Worm (Caenorhabditis elegans): Measurements from ENCODE around the gene R11A8.1.
A peak's percentile ranks its signal among the peaks of the same experiment; 100 is the strongest.

R11A8.1 gene

DNA sequence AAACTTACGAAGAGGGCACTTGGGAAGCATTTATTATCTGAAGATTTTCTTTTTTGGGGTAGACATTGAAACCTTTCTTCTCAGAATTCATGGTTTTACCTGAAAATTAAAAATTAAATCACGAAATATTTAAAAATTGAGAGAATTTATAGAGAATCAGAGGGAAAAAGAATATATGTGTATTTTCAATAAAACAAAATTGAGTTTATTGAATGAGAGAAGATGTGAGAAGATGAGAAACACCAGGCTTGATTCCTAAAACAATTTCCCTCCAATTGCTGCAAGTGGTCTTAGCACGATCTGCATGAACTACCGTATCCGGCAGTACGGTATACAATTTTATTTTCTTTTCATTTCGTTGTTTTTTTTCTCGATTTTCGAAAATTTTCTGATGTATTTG, at the start of gene R11A8.1:
TSS of gene R11A8.1 (minus strand) at position 101 of the 400 bp plus-strand sequence.
- TF ChIP-seq dao-5 (tag; optimal IDR thresholded peaks at IDR 0.05) (no peak), W03F9.2 (tag; optimal IDR thresholded peaks at IDR 0.05) (no peak), him-1 (tag; optimal IDR thresholded peaks at IDR 0.05) (no peak)

DNA sequence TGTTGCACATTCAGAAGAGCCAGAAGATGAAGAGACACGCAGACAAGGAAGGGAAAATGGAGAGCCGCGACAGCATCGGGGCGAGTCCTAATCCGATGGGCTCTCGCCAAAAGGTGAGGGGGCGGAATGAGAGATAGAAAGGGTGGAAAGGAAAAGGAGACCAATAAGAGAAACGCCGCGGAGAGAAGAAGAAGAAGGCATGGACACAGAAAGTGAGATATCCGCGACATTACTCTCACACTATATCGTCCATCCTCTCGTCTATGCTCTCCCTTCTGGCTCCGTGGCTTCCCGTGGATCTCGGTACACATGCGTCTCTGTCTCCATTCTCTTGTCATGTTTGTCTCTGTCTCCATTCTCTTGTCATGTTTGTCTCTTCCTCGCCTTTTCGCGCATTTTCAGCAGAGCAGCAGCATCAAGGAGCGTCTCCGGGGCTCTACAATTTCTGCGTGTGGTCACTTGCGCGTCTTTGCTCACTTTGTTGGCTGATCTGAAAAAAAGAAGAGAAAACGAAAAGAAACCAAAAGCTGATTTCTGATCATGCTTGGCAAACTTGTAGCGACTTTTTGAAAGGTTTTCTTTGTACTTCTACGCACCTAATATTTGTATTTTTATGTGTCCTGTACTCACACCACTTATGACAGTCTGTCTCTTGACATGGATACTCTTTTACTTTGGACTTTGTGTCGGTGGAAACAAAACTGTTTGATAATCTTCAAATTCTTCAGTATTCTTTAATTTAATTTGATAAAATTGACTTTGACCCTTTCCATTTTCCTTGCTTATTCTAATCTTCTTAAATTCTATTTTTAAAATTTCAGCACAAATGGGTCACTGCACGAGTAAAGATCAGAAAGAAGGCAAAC, 46.5 kb upstream of the R11A8.1 start, which contains the start of gene gpa-7:
TSS of gene gpa-7 (plus strand) at position 816 of the 866 bp plus-strand sequence.
- TF ChIP-seq him-1 (tag; optimal IDR thresholded peaks at IDR 0.05) = peak; percentile 80
- TF ChIP-seq dao-5 (tag; optimal IDR thresholded peaks at IDR 0.05) = no peak

DNA sequence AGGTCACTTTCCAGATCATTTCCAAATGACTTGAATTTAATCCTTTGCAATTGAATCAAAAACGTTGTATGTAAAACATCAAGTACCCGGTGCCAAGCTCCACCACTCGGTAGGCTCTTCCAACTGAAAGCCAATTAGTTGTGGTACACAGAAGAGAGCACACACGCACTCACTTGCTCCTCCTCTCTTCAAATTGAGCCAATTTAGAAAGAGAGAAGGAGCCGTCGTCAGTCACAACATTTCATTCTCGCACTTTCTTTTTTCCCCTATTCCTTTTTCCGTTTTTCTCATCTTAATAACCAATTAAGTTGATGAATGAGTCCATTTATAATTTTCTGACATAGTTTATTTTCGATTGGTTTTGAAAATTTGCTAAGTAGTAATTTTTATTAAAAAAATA, 41.3 kb upstream of the R11A8.1 start:
- TF ChIP-seq dao-5 (tag; optimal IDR thresholded peaks at IDR 0.05) (no peak), W03F9.2 (tag; optimal IDR thresholded peaks at IDR 0.05) (no peak), him-1 (tag; optimal IDR thresholded peaks at IDR 0.05) (no peak)

DNA sequence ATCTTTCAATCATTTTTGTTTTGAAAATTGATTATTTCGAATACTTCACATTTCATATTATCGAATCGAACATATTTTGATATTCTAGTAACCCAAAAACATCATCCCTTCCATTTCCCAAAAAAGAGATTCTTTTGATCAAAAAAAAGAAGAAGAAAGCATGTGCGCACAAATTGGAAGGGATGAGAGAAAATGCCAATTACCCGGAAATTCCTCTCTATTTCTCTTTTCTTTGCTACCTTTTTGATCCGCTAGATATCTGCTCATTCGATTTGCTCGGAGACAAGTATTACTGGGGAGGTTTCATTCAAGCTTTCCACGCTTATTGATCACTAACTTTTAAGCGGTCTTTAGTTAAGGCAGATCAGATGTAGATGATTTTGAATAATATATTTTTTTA, 39.9 kb upstream of the R11A8.1 start:
- TF ChIP-seq him-1 (tag; optimal IDR thresholded peaks at IDR 0.05) (peak; percentile 1), W03F9.2 (tag; optimal IDR thresholded peaks at IDR 0.05) (no peak), dao-5 (tag; optimal IDR thresholded peaks at IDR 0.05) (no peak)

DNA sequence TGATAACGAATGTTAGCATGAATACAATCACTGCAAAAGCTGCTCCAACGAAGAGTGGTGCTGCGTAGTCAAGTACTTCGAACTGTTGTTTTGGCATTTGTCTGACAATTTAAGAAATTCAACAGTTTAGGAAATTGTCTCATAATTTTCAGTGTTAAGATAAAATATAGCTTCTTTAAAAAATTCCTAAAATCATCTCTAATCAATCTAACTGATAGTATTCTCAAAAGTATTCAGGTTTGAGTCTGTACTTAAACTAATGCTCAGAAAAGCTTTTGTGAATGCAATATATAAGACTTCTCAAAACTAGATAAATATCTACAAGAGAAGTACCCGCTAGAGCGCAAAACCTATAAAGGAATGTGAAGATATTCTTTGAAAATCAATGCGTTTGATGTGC, 37.9 kb upstream of the R11A8.1 start, which contains the start of gene R10H10.4:
TSS of gene R10H10.4 (minus strand) at position 101 of the 400 bp plus-strand sequence.
- TF ChIP-seq W03F9.2 (tag; optimal IDR thresholded peaks at IDR 0.05) (no peak), him-1 (tag; optimal IDR thresholded peaks at IDR 0.05) (no peak), dao-5 (tag; optimal IDR thresholded peaks at IDR 0.05) (no peak)

DNA sequence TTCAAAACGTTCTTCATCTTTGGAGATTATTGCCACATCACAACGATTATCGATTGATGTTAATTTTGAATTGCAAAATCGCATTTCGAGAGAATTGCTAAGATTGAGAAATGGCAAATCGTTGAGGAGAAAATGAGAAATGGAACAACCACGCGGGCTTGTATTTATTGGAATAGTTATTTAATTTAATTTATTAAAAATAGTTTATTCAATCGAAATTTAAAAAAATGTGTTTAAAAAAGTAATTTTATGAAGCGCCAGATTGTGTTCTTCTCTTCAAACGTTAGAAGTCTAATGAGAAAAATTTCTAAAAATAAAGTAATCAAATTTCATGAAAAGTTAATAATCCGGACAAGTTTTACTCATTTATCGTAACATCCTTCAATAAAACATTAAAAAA, 34.9 kb upstream of the R11A8.1 start, which contains the start of gene spe-26:
TSS of gene spe-26 (minus strand) at position 101 of the 400 bp plus-strand sequence.
- no peak for TF ChIP-seq dao-5 (tag; optimal IDR thresholded peaks at IDR 0.05)
- no peak for TF ChIP-seq him-1 (tag; optimal IDR thresholded peaks at IDR 0.05)

DNA sequence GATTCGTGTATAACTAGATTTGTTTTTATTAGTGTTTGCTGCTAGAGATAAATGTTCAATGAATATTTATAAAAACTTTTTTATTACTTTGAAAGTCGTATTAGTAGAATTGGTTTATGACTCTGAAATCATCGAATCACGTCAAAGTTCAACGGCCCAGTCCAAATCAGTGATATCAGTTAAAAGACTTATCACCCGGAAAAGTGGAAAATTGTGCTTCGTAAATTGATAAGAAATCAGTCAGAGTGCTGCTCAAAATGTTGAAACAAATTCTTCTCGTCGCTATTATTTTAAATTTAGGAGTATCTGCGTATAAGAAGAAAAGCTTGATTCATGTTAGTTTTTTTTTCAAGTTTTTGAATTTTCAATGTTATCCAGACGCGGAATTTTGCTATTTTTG, 31.3 kb upstream of the R11A8.1 start, which contains the start of gene R10H10.3:
TSS of gene R10H10.3 (plus strand) at position 243 of the 400 bp plus-strand sequence.
- TF ChIP-seq W03F9.2 (tag; optimal IDR thresholded peaks at IDR 0.05) (no peak), dao-5 (tag; optimal IDR thresholded peaks at IDR 0.05) (no peak), him-1 (tag; optimal IDR thresholded peaks at IDR 0.05) (no peak)

DNA sequence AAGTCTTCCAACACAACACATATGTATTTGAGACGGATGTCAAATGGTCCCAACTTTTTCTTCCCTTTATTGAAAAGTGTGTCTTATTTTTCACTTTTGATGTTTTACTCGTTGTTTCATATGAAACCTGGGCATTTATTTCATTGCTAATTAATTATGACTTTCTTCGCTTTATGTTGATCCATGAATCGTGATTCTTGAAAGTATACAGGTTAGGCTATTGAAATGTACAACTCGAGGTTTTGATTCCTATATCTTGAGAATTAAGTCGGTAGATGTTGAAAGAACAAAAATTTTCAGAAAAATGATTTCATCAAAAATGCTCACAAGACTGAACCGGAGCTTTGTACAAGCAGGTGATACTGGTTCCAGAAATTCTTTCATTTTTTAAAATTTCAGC, 30.1 kb upstream of the R11A8.1 start, which contains the start of gene nfu-1:
TSS of gene nfu-1 (plus strand) at position 301 of the 400 bp plus-strand sequence.
- TF ChIP-seq him-1 (tag; optimal IDR thresholded peaks at IDR 0.05) (no peak), W03F9.2 (tag; optimal IDR thresholded peaks at IDR 0.05) (no peak), dao-5 (tag; optimal IDR thresholded peaks at IDR 0.05) (no peak)

DNA sequence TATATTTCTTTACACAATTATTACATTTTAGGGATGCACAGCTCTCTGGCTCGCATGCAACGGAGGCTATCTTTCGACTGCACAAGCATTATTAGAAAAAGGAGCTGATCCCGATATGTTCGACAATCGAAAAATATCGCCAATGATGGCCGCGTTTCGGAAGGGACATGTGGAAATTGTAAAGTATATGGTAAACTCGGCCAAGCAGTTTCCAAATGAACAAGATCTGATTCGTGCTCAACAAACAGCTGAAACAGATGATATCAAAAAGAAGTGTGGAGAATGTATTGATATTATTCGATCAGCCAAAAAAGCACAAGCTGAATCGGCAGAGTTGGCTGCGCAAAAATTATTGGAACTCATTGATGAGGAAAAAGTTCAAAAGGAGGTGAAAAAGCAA, 25.9 kb upstream of the R11A8.1 start:
- no peak for TF ChIP-seq dao-5 (tag; optimal IDR thresholded peaks at IDR 0.05)
- no peak for TF ChIP-seq W03F9.2 (tag; optimal IDR thresholded peaks at IDR 0.05)
- TF ChIP-seq him-1 (tag; optimal IDR thresholded peaks at IDR 0.05) = no peak

DNA sequence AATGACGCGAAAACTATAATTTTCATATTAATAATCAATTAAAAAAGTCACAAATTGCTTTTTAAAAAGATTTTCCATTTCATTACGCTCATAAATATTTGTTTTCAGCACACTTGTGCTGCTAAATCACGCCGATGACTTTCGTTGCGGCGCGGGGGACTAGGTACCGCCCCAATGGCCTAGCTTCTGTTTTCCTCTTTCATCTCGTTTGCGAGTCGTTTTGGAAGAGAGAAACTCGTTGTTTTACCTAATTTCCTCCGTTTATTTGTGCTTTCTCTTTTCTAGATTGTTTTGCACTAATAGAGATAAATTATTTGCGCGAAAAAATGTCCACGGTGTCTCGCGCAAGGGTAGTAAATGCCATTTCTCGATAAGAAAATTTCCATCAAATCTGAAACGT, 24.1 kb upstream of the R11A8.1 start:
- TF ChIP-seq him-1 (tag; optimal IDR thresholded peaks at IDR 0.05) (no peak), dao-5 (tag; optimal IDR thresholded peaks at IDR 0.05) (no peak), W03F9.2 (tag; optimal IDR thresholded peaks at IDR 0.05) (no peak)

DNA sequence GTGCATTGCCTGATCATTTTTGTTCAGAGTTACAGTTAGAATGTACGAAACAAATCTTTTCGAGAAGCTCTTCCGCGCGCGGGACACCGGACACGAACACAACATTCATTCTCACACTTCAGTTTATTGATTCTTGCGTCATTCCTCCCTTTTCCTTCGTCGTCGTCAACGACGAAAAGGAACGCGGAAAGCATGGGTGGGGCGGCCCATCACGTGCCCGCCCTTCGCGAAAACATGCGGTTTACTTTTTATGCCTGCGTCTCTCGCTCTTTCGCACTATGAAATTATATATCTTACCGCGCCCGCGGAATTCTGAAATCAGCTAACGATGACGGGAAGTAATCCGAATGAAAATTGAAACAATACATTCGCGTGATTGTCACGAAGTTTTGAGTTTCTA, 23.7 kb upstream of the R11A8.1 start:
- TF ChIP-seq W03F9.2 (tag; optimal IDR thresholded peaks at IDR 0.05) = no peak
- no peak for TF ChIP-seq dao-5 (tag; optimal IDR thresholded peaks at IDR 0.05)
- no peak for TF ChIP-seq him-1 (tag; optimal IDR thresholded peaks at IDR 0.05)

DNA sequence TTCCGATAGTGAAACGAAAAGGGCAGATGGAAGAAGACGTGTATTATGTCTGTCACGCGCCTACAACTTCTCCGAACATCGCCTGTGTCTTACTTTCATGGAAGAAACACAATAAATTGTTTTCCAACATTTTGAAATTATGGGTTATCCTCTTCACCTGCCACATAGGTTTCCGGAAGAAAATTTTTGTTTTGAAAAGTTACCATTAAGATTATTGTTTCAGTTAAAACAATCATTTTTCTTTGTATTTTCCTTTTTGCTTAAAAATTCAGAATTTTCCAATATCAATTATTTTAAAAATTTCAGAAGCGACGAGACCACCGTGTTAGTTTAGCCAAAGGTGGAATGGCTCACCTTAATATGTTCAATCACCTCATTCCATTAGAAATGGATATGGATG, 17.6 kb upstream of the R11A8.1 start, which contains the start of gene mask-1:
TSS of gene mask-1 (plus strand) at position 301 of the 400 bp plus-strand sequence.
- TF ChIP-seq W03F9.2 (tag; optimal IDR thresholded peaks at IDR 0.05) (no peak), dao-5 (tag; optimal IDR thresholded peaks at IDR 0.05) (no peak), him-1 (tag; optimal IDR thresholded peaks at IDR 0.05) (no peak)

DNA sequence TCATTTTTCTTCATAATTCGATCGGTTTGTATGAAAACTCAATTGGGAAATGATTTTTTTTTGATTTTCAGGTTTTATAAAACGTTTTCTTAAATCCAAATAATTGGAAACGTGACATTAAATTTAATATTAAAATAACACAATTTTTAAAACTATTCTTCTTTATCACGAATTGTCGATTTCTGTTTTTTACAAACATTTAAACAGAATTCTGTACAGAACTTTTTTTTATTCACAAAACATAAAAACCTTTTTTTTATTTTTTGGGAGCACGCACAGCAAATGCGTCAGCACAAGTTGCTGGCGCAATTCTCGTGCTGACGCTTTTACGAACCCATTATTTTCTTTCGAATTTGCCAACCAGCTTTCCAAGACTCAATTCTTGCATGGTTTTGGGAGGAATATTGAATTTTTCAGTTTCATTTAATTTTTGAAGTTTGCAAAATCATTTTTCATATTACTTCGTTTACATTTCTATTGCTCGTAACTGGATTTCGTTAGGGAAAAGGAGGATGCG, 16.9 kb upstream of the R11A8.1 start, which contains the start of gene mpz-5:
TSS of gene mpz-5 (minus strand) at position 51 of the 517 bp plus-strand sequence.
- TF ChIP-seq him-1 (tag; optimal IDR thresholded peaks at IDR 0.05) (no peak), W03F9.2 (tag; optimal IDR thresholded peaks at IDR 0.05) (peak; percentile 86)

DNA sequence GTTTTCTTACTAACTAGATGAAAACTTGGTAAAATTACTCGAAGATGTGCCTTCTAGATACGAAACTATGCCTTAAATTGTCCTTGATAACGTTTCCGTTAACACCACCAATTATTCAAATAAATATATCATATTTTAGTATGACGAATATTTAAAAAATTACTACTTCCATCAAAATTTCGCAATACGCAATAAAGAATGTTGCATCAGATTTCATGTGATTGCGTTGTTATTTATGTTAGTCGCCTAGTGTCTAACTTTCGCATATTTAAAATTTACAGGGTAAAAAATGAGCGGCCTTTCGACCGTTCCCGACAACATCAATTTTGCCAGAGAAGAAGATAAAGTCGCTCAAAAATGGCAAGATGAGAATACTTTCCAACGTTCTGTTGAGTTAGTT, 11.4 kb upstream of the R11A8.1 start, which contains the start of gene iars-1:
TSS of gene iars-1 (plus strand) at position 276 of the 400 bp plus-strand sequence.
- TF ChIP-seq W03F9.2 (tag; optimal IDR thresholded peaks at IDR 0.05) (no peak), dao-5 (tag; optimal IDR thresholded peaks at IDR 0.05) (no peak), him-1 (tag; optimal IDR thresholded peaks at IDR 0.05) (no peak)

Measured in whole organism, L4/young adult.